Worm (Caenorhabditis elegans): ENCODE data around the gene srw-129.
A peak's percentile ranks its signal among the peaks of the same experiment; 100 is the strongest.

srw-129 gene

ce11 chrV:2971307-2971999 lies at the start of gene srw-129:
srw-129 (plus strand) TSS chrV:2971949.
- 0 out of 2 replicates have a peak, but pooled peaks have one; percentile 54 for TF ChIP-seq Y48G9A.11 (GFP tag; IDR thresholded peaks at IDR 0.05)
- TF ChIP-seq ceh-62 (tag; optimal IDR thresholded peaks at IDR 0.05): no peak
- TF ChIP-seq aha-1 (tag): peak; percentile 91
- 0 out of 2 replicates have a peak, but pooled peaks have one; percentile 19 for TF ChIP-seq snpc-1.2 (GFP tag; IDR thresholded peaks at IDR 0.05)

DNA sequence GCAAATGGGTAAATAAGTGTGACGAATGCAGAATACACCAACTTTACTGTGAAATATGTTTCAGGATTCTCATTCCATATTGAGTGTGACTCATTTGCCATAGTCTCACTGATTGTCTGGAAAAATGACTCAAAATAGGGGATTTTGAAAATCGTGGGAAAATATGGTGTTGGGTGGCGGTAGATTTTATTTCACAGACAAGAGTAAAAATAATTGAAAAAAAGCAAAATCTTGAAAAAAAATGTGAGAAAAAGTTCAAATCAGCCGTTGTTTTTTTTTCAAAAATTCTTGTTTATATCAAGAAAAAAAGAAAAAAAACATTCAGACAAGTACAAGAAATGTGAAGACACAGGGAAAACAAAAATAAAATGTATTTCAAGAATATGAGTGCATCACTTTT lies 49.2 kb upstream of the srw-129 start, which contains the start of gene srh-38:
Gene srh-38 (minus strand): TSS at position 101 of the 400 bp plus-strand sequence.
- TF ChIP-seq zip-2 (tag; optimal IDR thresholded peaks at IDR 0.05): no peak
- TF ChIP-seq nhr-42 (GFP tag; IDR thresholded peaks at IDR 0.05): no peak

DNA sequence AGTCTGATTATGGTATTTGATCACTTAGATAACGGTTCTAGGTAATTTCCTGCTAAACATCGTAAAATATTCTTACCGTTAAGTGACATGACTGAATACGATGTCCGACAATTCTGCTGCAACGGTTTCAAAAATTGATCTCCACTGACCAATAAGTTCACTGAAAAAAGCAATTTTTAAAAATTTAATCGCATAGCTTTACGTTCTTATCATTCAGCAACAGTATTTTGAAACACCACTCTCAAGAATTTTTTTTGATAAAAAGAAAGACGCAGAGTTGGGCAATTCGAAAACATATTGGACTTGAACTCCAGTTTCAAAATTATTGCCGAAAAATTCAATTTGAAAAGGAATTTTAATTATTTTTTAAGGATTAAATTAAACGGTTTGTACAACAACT lies 44.2 kb upstream of the srw-129 start, which contains the start of gene C31B8.12:
Gene C31B8.12 (minus strand): TSS at position 101 of the 400 bp plus-strand sequence.
- TF ChIP-seq nhr-48 (tag; optimal IDR thresholded peaks at IDR 0.05) (no peak), daf-8 (GFP tag; IDR thresholded peaks at IDR 0.05) (no peak), pha-4 (GFP tag; IDR thresholded peaks at IDR 0.05) (no peak), pha-4 (tag; optimal IDR thresholded peaks at IDR 0.05) (no peak), ceh-28 (tag; optimal IDR thresholded peaks at IDR 0.05) (no peak), saeg-2 (GFP tag; IDR thresholded peaks at IDR 0.05) (no peak), D1046.2 (GFP tag; IDR thresholded peaks at IDR 0.05) (no peak), snpc-1.2 (GFP tag; IDR thresholded peaks at IDR 0.05) (no peak), nhr-10 (tag; optimal IDR thresholded peaks at IDR 0.05) (no peak), lin-38 (GFP tag; IDR thresholded peaks at IDR 0.05) (no peak), ctbp-1 (GFP tag; IDR thresholded peaks at IDR 0.05) (no peak), hlh-11 (tag; optimal IDR thresholded peaks at IDR 0.05) (no peak), ceh-32 (tag; optimal IDR thresholded peaks at IDR 0.05; ENCODE audit: poor library complexity) (no peak), nhr-111 (GFP tag; optimal IDR thresholded peaks at IDR 0.05) (no peak), nhr-11 (tag; optimal IDR thresholded peaks at IDR 0.05) (no peak), hmg-1.1 (GFP tag; IDR thresholded peaks at IDR 0.05) (no peak), hlh-30 (tag; optimal IDR thresholded peaks at IDR 0.05; ENCODE audit: insufficient read depth) (no peak)

DNA sequence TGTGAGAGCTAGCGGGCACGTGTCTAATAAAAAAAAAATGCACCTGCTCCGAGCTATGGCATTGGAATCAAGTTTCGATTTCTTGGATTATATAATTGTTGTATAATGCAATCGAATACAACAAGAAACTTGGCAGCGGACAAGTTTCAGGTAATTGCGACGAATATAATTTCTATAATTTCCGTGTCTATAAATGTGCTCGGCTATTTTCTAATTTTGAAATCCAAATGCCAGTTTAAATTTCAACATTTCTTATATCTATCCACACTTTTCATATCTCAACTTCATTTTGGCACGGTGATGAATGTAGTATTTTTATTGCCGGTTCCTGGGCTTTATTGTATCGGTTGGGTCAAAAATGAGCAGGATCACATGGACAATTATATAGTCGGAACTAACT lies 42.0 kb upstream of the srw-129 start, which contains the start of gene C31B8.16:
Gene C31B8.16 (plus strand): TSS at position 301 of the 400 bp plus-strand sequence.
- TF ChIP-seq rbr-2 (tag; optimal IDR thresholded peaks at IDR 0.05): no peak
- no peak for TF ChIP-seq ztf-11 (tag; optimal IDR thresholded peaks at IDR 0.05)
- TF ChIP-seq nhr-42 (GFP tag; IDR thresholded peaks at IDR 0.05): no peak
- no peak for TF ChIP-seq pqm-1 (tag; optimal IDR thresholded peaks at IDR 0.05)
- TF ChIP-seq spr-3 (GFP tag; optimal IDR thresholded peaks at IDR 0.05): no peak
- no peak for TF ChIP-seq mdl-1 (tag; optimal IDR thresholded peaks at IDR 0.05)
- TF ChIP-seq nhr-102 (tag; optimal IDR thresholded peaks at IDR 0.05): no peak

DNA sequence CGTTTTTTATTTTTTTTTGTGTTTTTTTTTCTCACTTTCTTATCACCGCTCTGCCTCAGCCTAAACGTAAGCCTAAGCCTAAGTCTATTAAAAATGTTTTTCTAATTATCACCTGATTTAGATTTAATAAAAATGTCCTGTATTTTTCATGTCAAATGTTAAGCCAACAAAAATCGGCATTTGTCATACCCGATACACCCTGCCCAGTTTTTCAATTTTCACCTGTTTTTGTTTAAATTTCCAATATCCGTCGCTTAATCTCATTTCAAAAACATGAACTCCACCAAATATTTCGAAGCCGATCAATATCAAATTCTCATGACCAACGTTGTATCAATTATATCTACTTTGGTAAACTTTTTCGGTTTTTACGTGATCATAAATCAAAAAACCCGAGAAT lies 40.5 kb upstream of the srw-129 start, which contains the start of gene C31B8.1:
Gene C31B8.1 (plus strand): TSS at position 301 of the 400 bp plus-strand sequence.
- TF ChIP-seq Y5F2A.4 (GFP tag; optimal IDR thresholded peaks at IDR 0.05) (no peak), zip-2 (tag; optimal IDR thresholded peaks at IDR 0.05) (no peak), saeg-2 (GFP tag; IDR thresholded peaks at IDR 0.05) (no peak), arid-1 (GFP tag; conservative IDR thresholded peaks at IDR 0.05) (no peak), nhr-48 (tag; optimal IDR thresholded peaks at IDR 0.05) (no peak), unc-39 (tag; optimal IDR thresholded peaks at IDR 0.05) (no peak), ztf-7 (tag; optimal IDR thresholded peaks at IDR 0.05) (no peak), duxl-1 (tag; optimal IDR thresholded peaks at IDR 0.05; ENCODE audit: poor library complexity) (no peak), T26A8.4 (GFP tag; IDR thresholded peaks at IDR 0.05) (no peak), R02D3.7 (tag; optimal IDR thresholded peaks at IDR 0.05) (no peak), hif-1 (tag; optimal IDR thresholded peaks at IDR 0.05) (no peak), lin-13 (GFP tag; optimal IDR thresholded peaks at IDR 0.05) (no peak)

Data from whole organism, L4 larva.